Worm (Caenorhabditis elegans) whole organism, late embryonic: ENCODE measurements around the gene Y38F1A.2.

Experiments
- hlh-8 ChIP-seq: sonication (generic microtip); optimal IDR thresholded peaks from 2 replicates; lab custom pipeline; 2016; ENCODE audit warnings: missing genotype, missing genetic modification characterization, missing compliant biosample characterization
- nfya-1 ChIP-seq: sonication (generic microtip); optimal IDR thresholded peaks from 2 replicates; lab custom pipeline; 2017; ENCODE audit warnings: missing genetic modification characterization, mild to moderate bottlenecking, missing compliant biosample characterization, antibody characterized with exemption, moderate library complexity
- pax-1 ChIP-seq: fragments of 150-350 bp; optimal IDR thresholded peaks from 2 replicates; lab custom pipeline; 2014; ENCODE audit warnings: missing biosample characterization, missing genetic modification characterization
- ref-2 ChIP-seq: sonication (generic microtip); optimal IDR thresholded peaks from 2 replicates; lab custom pipeline; 2016; ENCODE audit warnings: missing genetic modification characterization, missing compliant biosample characterization
- sox-2 ChIP-seq: fragments of 200-800 bp; sonication (Bioruptor generic); IDR thresholded peaks from 2 replicates; pipeline ENCODE4 v1.3.6; 2022; ENCODE audit warnings: missing genetic modification reagents, missing genetic modification characterization, missing compliant biosample characterization

ce11 chrII:12966274-12966673 is 11.5 kb downstream of the Y38F1A.2 start:
- TF ChIP-seq hlh-8 (tag; lab: Kevin White, UChicago) = no peak
- TF ChIP-seq sox-2 = no peak
- no peak for TF ChIP-seq ref-2 (tag; lab: Kevin White, UChicago)
- no peak for TF ChIP-seq nfya-1
- TF ChIP-seq pax-1 (tag; lab: Kevin White, UChicago) = no peak
